Worm (Caenorhabditis elegans) whole organism, L4 larva: ENCODE results near the gene T24F1.4.

Experiments
- F10B5.3 ChIP-seq: sonication (generic microtip); optimal IDR thresholded peaks from 2 replicates; lab custom pipeline; 2016; ENCODE audit warnings: mild to moderate bottlenecking, missing genetic modification characterization, missing compliant biosample characterization
- R02D3.7 ChIP-seq: fragments of 150-350 bp; sonication (generic microtip); optimal IDR thresholded peaks from 3 replicates; lab custom pipeline; 2014; ENCODE audit warnings: missing biosample characterization, missing genetic modification characterization
- Y5F2A.4 ChIP-seq: fragments of 200-800 bp; sonication (Bioruptor generic); optimal IDR thresholded peaks from 2 replicates; lab custom pipeline; 2018; ENCODE audit warnings: mild to moderate bottlenecking, missing genetic modification characterization, missing compliant biosample characterization
- Y75B8A.6 ChIP-seq: fragments of 200-800 bp; sonication (Bioruptor generic); IDR thresholded peaks from 2 replicates; pipeline ENCODE4 v1.3.6; 2022; ENCODE audit warnings: missing genetic modification reagents, missing genetic modification characterization, missing compliant biosample characterization
- ZK337.2 ChIP-seq: fragments of 200-800 bp; sonication (Bioruptor generic); IDR thresholded peaks from 2 replicates; pipeline ENCODE4 v1.3.6; 2022; ENCODE audit warnings: missing genetic modification reagents, missing genetic modification characterization, missing compliant biosample characterization
- aha-1 ChIP-seq: fragments of 150-350 bp; peaks from one replicate; lab custom pipeline; 2014; ENCODE audit warnings: missing biosample characterization, missing genetic modification characterization
- aly-2 ChIP-seq: sonication (generic microtip); optimal IDR thresholded peaks from 2 replicates; lab custom pipeline; 2018; ENCODE audit warnings: missing biosample characterization, missing genetic modification characterization
- arid-1 ChIP-seq: fragments of 200-800 bp; sonication (Bioruptor generic); conservative IDR thresholded peaks from 2 replicates; pipeline ENCODE4 v1.3.6; 2022; ENCODE audit warnings: missing genetic modification reagents, missing genetic modification characterization, missing compliant biosample characterization
- attf-4 ChIP-seq: sonication (generic microtip); optimal IDR thresholded peaks from 3 replicates; lab custom pipeline; 2017; ENCODE audit warnings: missing biosample characterization, missing genetic modification characterization
- ceh-20 ChIP-seq: fragments of 200-800 bp; sonication (Bioruptor generic); IDR thresholded peaks from 2 replicates; pipeline ENCODE4 v1.3.6; 2022; ENCODE audit warnings: missing genetic modification reagents, missing genetic modification characterization, missing compliant biosample characterization
- ceh-44 ChIP-seq: fragments of 200-800 bp; sonication (Bioruptor generic); IDR thresholded peaks from 2 replicates; pipeline ENCODE4 v1.3.6; 2022; ENCODE audit warnings: missing genetic modification reagents, missing genetic modification characterization, missing compliant biosample characterization
- ces-1 ChIP-seq: fragments of 150-350 bp; sonication (generic microtip); optimal IDR thresholded peaks from 4 replicates; lab custom pipeline; 2014; ENCODE audit warnings: missing biosample characterization, missing genetic modification reagents, missing genetic modification characterization
- daf-19 ChIP-seq: fragments of 200-800 bp; sonication (Bioruptor generic); conservative IDR thresholded peaks from 2 replicates; pipeline ENCODE4 v1.3.6; 2022; ENCODE audit warnings: missing genetic modification characterization, missing compliant biosample characterization
- dmd-6 ChIP-seq: fragments of 200-800 bp; sonication (Bioruptor generic); IDR thresholded peaks from 2 replicates; pipeline ENCODE4 v1.3.6; 2022; ENCODE audit warnings: missing genetic modification reagents, missing genetic modification characterization, missing compliant biosample characterization
- dmd-9 ChIP-seq: fragments of 200-800 bp; sonication (Bioruptor generic); IDR thresholded peaks from 2 replicates; pipeline ENCODE4 v1.3.6; 2022; ENCODE audit warnings: missing genetic modification reagents, missing genetic modification characterization, missing compliant biosample characterization
- duxl-1 ChIP-seq: sonication (generic microtip); optimal IDR thresholded peaks from 2 replicates; lab custom pipeline; 2016; ENCODE audit warnings: mild to moderate bottlenecking, missing genetic modification characterization, moderate library complexity, missing compliant biosample characterization; ENCODE audit not compliant: poor library complexity
- egl-27 ChIP-seq: sonication (generic microtip); optimal IDR thresholded peaks from 3 replicates; lab custom pipeline; 2017; ENCODE audit warnings: missing biosample characterization, missing genetic modification reagents, missing genetic modification characterization
- fkh-10 ChIP-seq: fragments of 150-350 bp; optimal IDR thresholded peaks from 2 replicates; lab custom pipeline; 2014; ENCODE audit warnings: missing biosample characterization, missing genetic modification reagents, missing genetic modification characterization
- fos-1 ChIP-seq: fragments of 150-350 bp; optimal IDR thresholded peaks from 2 replicates; lab custom pipeline; 2014; ENCODE audit warnings: missing biosample characterization, missing genetic modification characterization
- hif-1 ChIP-seq, 2 experiments: sonication (generic microtip); optimal IDR thresholded peaks; 2 replicates each; lab custom pipeline; 2016 to 2017; ENCODE audit warnings: missing compliant biosample characterization in 2 of 2, missing genetic modification characterization in 2 of 2, missing genetic modification reagents in 2 of 2, missing genotype in 2 of 2, mild to moderate bottlenecking in 1 of 2
- hlh-11 ChIP-seq: fragments of 200-800 bp; sonication (Bioruptor generic); optimal IDR thresholded peaks from 2 replicates; lab custom pipeline; 2018; ENCODE audit warnings: mild to moderate bottlenecking, missing genetic modification characterization, missing compliant biosample characterization
- hmg-1.1 ChIP-seq: fragments of 200-800 bp; sonication (Bioruptor generic); IDR thresholded peaks from 2 replicates; pipeline ENCODE4 v1.3.6; 2022; ENCODE audit warnings: missing genetic modification reagents, missing genetic modification characterization, missing compliant biosample characterization
- jun-1 ChIP-seq: fragments of 150-350 bp; optimal IDR thresholded peaks from 2 replicates; lab custom pipeline; 2014; ENCODE audit warnings: missing biosample characterization, missing genetic modification reagents, missing genetic modification characterization
- lim-7 ChIP-seq: fragments of 200-800 bp; sonication (Bioruptor generic); IDR thresholded peaks from 2 replicates; pipeline ENCODE4 v1.3.6; 2022; ENCODE audit warnings: missing genetic modification characterization, missing compliant biosample characterization
- lin-1 ChIP-seq: fragments of 200-800 bp; sonication (Bioruptor generic); IDR thresholded peaks from 2 replicates; pipeline ENCODE4 v1.3.6; 2022; ENCODE audit warnings: missing genetic modification reagents, missing genetic modification characterization, missing compliant biosample characterization
- lin-29 ChIP-seq: fragments of 200-800 bp; sonication (Bioruptor generic); IDR thresholded peaks from 2 replicates; pipeline ENCODE4 v1.3.6; 2022; ENCODE audit warnings: missing genetic modification reagents, missing genetic modification characterization, missing compliant biosample characterization
- lir-3 ChIP-seq: sonication (generic microtip); optimal IDR thresholded peaks from 2 replicates; lab custom pipeline; 2016; ENCODE audit warnings: mild to moderate bottlenecking, missing genetic modification characterization, missing compliant biosample characterization
- lsy-2 ChIP-seq, 2 experiments: fragments of 150-350 bp in 1 of 2; sonication (generic microtip) in 1 of 2; optimal IDR thresholded peaks; 2 replicates each; lab custom pipeline; 2014 to 2017; ENCODE audit warnings: missing biosample characterization in 2 of 2, missing genetic modification characterization in 2 of 2
- mdt-29 ChIP-seq: fragments of 200-800 bp; sonication (Bioruptor generic); IDR thresholded peaks from 2 replicates; pipeline ENCODE4 v1.3.6; 2022; ENCODE audit warnings: missing genetic modification reagents, missing genetic modification characterization, missing compliant biosample characterization
- mxl-3 ChIP-seq: fragments of 200-800 bp; sonication (Bioruptor generic); optimal IDR thresholded peaks from 2 replicates; lab custom pipeline; 2018; ENCODE audit warnings: mild to moderate bottlenecking, missing genetic modification characterization, missing compliant biosample characterization
- nhr-102 ChIP-seq: sonication (generic microtip); optimal IDR thresholded peaks from 2 replicates; lab custom pipeline; 2016; ENCODE audit warnings: mild to moderate bottlenecking, missing genetic modification characterization, moderate library complexity, missing compliant biosample characterization
- nhr-11 ChIP-seq: fragments of 150-350 bp; optimal IDR thresholded peaks from 2 replicates; lab custom pipeline; 2014; ENCODE audit warnings: missing biosample characterization, missing genetic modification characterization
- nhr-111 ChIP-seq: fragments of 200-800 bp; sonication (Bioruptor generic); optimal IDR thresholded peaks from 2 replicates; lab custom pipeline; 2018; ENCODE audit warnings: mild to moderate bottlenecking, missing genetic modification characterization, missing compliant biosample characterization
- nhr-237 ChIP-seq: sonication (generic microtip); optimal IDR thresholded peaks from 2 replicates; lab custom pipeline; 2017; ENCODE audit warnings: missing biosample characterization, missing genetic modification characterization
- nhr-25 ChIP-seq: sonication (generic microtip); optimal IDR thresholded peaks from 2 replicates; lab custom pipeline; 2017; ENCODE audit warnings: missing genetic modification characterization, mild to moderate bottlenecking, missing compliant biosample characterization, antibody characterized with exemption, moderate library complexity, borderline replicate concordance; ENCODE audit not compliant: insufficient read depth
- nhr-42 ChIP-seq: fragments of 200-800 bp; sonication (Bioruptor generic); IDR thresholded peaks from 2 replicates; pipeline ENCODE4 v1.3.6; 2022; ENCODE audit warnings: missing genetic modification characterization, missing compliant biosample characterization
- pha-4 ChIP-seq, 2 experiments: fragments of 150-350 bp in 1 of 2; fragments of 200-800 bp in 1 of 2; sonication (Bioruptor generic) in 1 of 2; IDR thresholded peaks in 1 of 2; optimal IDR thresholded peaks in 1 of 2; 2 replicates each; pipeline versions ENCODE4 v1.3.6 to Lab custom; 2014 to 2022; ENCODE audit warnings: missing genetic modification characterization in 2 of 2, missing genetic modification reagents in 2 of 2, missing biosample characterization in 1 of 2, missing compliant biosample characterization in 1 of 2
- php-3 ChIP-seq: fragments of 200-800 bp; sonication (Bioruptor generic); IDR thresholded peaks from 2 replicates; pipeline ENCODE4 v1.3.6; 2022; ENCODE audit warnings: missing genetic modification reagents, missing genetic modification characterization, missing compliant biosample characterization
- pqm-1 ChIP-seq: sonication (generic microtip); optimal IDR thresholded peaks from 2 replicates; lab custom pipeline; 2017; ENCODE audit warnings: missing biosample characterization, missing genetic modification characterization
- saeg-2 ChIP-seq: fragments of 200-800 bp; sonication (Bioruptor generic); IDR thresholded peaks from 2 replicates; pipeline ENCODE4 v1.3.6; 2022; ENCODE audit warnings: missing genetic modification reagents, missing genetic modification characterization, missing compliant biosample characterization
- skn-1 ChIP-seq: fragments of 150-350 bp; optimal IDR thresholded peaks from 2 replicates; lab custom pipeline; 2014; ENCODE audit warnings: missing biosample characterization, missing genetic modification characterization
- snpc-1.2 ChIP-seq: fragments of 200-800 bp; sonication (Bioruptor generic); IDR thresholded peaks from 2 replicates; pipeline ENCODE4 v1.3.6; 2022; ENCODE audit warnings: missing genetic modification reagents, missing genetic modification characterization, missing compliant biosample characterization
- snpc-4 ChIP-seq: fragments of 150-350 bp; optimal IDR thresholded peaks from 2 replicates; lab custom pipeline; 2014; ENCODE audit warnings: missing biosample characterization, missing genetic modification characterization
- spr-3 ChIP-seq: fragments of 200-800 bp; sonication (Bioruptor generic); optimal IDR thresholded peaks from 2 replicates; lab custom pipeline; 2018; ENCODE audit warnings: mild to moderate bottlenecking, missing genetic modification characterization, missing compliant biosample characterization
- tra-1 ChIP-seq: fragments of 200-800 bp; sonication (Bioruptor generic); IDR thresholded peaks from 2 replicates; pipeline ENCODE4 v1.3.6; 2022; ENCODE audit warnings: missing genetic modification reagents, missing genetic modification characterization, missing compliant biosample characterization
- unc-39 ChIP-seq: sonication (generic microtip); optimal IDR thresholded peaks from 2 replicates; lab custom pipeline; 2017; ENCODE audit warnings: missing biosample characterization, missing genetic modification characterization
- unc-62 ChIP-seq, 3 experiments: fragments of 150-350 bp in 1 of 3; sonication (generic microtip); optimal IDR thresholded peaks in 2 of 3; peaks in 1 of 3; 1 replicate in 1 of 3; 2 replicates in 2 of 3; lab custom pipeline; 2014 to 2017; ENCODE audit warnings: missing biosample characterization in 3 of 3, missing genetic modification characterization in 3 of 3, missing genetic modification reagents in 3 of 3, missing genotype in 1 of 3
- zag-1 ChIP-seq: fragments of 150-350 bp; optimal IDR thresholded peaks from 2 replicates; lab custom pipeline; 2014; ENCODE audit warnings: missing biosample characterization, missing genetic modification characterization
- zip-2 ChIP-seq: fragments of 150-350 bp; optimal IDR thresholded peaks from 2 replicates; lab custom pipeline; 2014; ENCODE audit warnings: missing biosample characterization, missing genetic modification characterization
- ztf-7 ChIP-seq: fragments of 150-350 bp; optimal IDR thresholded peaks from 2 replicates; lab custom pipeline; 2014; ENCODE audit warnings: missing biosample characterization, missing genetic modification characterization

T24F1.4 gene

DNA sequence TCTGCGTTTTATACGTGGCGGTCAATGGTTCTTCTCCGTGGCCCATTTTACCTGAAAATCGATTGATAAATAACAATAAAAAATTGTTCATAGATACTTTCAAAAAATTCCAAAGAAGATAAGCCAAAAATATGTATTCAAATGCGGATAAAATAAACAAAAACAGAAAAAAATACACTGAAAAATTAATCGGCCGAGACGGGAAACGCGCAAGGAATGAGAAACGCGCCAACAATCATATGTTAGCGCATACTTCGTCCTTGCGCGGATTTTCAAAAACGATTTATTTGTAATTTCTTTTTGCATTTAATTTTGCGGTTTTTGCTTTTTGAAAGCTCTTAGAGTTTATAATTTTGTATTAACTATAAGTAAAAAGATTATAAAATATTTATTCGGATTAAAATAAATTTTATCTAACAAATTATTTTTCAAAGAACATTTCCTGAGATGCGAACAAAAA, 31.5 kb upstream of the T24F1.4 start, which contains the start of gene nduf-11:
nduf-11 (minus strand) TSS at position 51 of the 460 bp plus-strand sequence.
- TF ChIP-seq Y75B8A.6 (GFP tag; lab: Robert Waterston, UW): no peak
- no peak for TF ChIP-seq ZK337.2 (GFP tag; lab: Robert Waterston, UW)
- TF ChIP-seq ztf-7 (tag; lab: Kevin White, UChicago): peak; percentile 48
- TF ChIP-seq nhr-111: no peak
- TF ChIP-seq saeg-2 (GFP tag; lab: Robert Waterston, UW): no peak
- 0 out of 2 replicates have a peak, but pooled peaks have one; percentile 41 for TF ChIP-seq lin-29
- peak; percentile 61 for TF ChIP-seq hmg-1.1 (GFP tag; lab: Robert Waterston, UW)
- TF ChIP-seq spr-3 (GFP tag; lab: Kevin White, UChicago): peak; percentile 27
- TF ChIP-seq nhr-237: no peak
- no peak for TF ChIP-seq zag-1 (tag; lab: Kevin White, UChicago)
- no peak for TF ChIP-seq Y5F2A.4 (GFP tag; lab: Kevin White, UChicago)
- TF ChIP-seq ces-1 (GFP tag; lab: Kevin White, UChicago): no peak
- TF ChIP-seq ceh-44 (GFP tag; lab: Robert Waterston, UW): no peak
- TF ChIP-seq hif-1 (tag; optimal IDR thresholded peaks at IDR 0.05; lab: Kevin White, UChicago): peak in 1 of 2 experiments; percentile 42
- no peak for TF ChIP-seq unc-39 (tag; lab: Kevin White, UChicago)
- TF ChIP-seq R02D3.7 (tag; lab: Kevin White, UChicago): no peak
- TF ChIP-seq tra-1 (GFP tag; lab: Robert Waterston, UW): no peak
- no peak for TF ChIP-seq dmd-9 (GFP tag; lab: Robert Waterston, UW)
- peak; percentile 96 for TF ChIP-seq aha-1 (tag; lab: Kevin White, UChicago)
- TF ChIP-seq snpc-1.2 (GFP tag; lab: Robert Waterston, UW): 0 out of 2 replicates have a peak, but pooled peaks have one; percentile 28
- TF ChIP-seq fos-1 (tag; lab: Kevin White, UChicago): no peak
- TF ChIP-seq nhr-42 (GFP tag; lab: Robert Waterston, UW): peak; percentile 25; the same call in 1 of the 2 replicates
- no peak for TF ChIP-seq jun-1 (tag; lab: Kevin White, UChicago)
- TF ChIP-seq ceh-20 (GFP tag; lab: Robert Waterston, UW): peak; percentile 72
- peak; percentile 55 for TF ChIP-seq duxl-1
- TF ChIP-seq fkh-10: peak; percentile 29
- no peak for TF ChIP-seq arid-1 (GFP tag; lab: Robert Waterston, UW)
- no peak for TF ChIP-seq mxl-3
- TF ChIP-seq nhr-102 (tag; lab: Kevin White, UChicago): peak; percentile 89
- TF ChIP-seq nhr-25 (tag; lab: Kevin White, UChicago): no peak
- peak in 1 of 2 experiments; percentile 89 for TF ChIP-seq unc-62 (GFP tag; optimal IDR thresholded peaks at IDR 0.05 in 1 of 2; lab: Kevin White, UChicago)
- no peak for TF ChIP-seq unc-62 (tag; optimal IDR thresholded peaks at IDR 0.05; lab: Kevin White, UChicago)
- peak; percentile 6 to 92 for TF ChIP-seq lsy-2 (tag; optimal IDR thresholded peaks at IDR 0.05; lab: Kevin White, UChicago)
- no peak for TF ChIP-seq attf-4
- peak; percentile 47 for TF ChIP-seq zip-2 (tag; lab: Kevin White, UChicago)
- peak; percentile 63 for TF ChIP-seq dmd-6 (GFP tag; lab: Robert Waterston, UW)
- no peak for TF ChIP-seq lim-7 (GFP tag; lab: Robert Waterston, UW)
- no peak for TF ChIP-seq lin-1
- TF ChIP-seq egl-27 (tag; lab: Kevin White, UChicago): no peak
- TF ChIP-seq aly-2 (tag; lab: Kevin White, UChicago): no peak
- TF ChIP-seq hlh-11 (tag; lab: Kevin White, UChicago): peak; percentile 78
- TF ChIP-seq pqm-1 (tag; lab: Kevin White, UChicago): no peak
- no peak for TF ChIP-seq skn-1 (tag; lab: Kevin White, UChicago)
- no peak for TF ChIP-seq snpc-4 (tag; lab: Kevin White, UChicago)
- peak; percentile 49 for TF ChIP-seq F10B5.3 (tag; lab: Kevin White, UChicago)
- TF ChIP-seq lir-3: no peak
- no peak for TF ChIP-seq php-3 (GFP tag; lab: Robert Waterston, UW)
- TF ChIP-seq nhr-11 (tag; lab: Kevin White, UChicago): peak; percentile 53
- TF ChIP-seq pha-4 (GFP tag; IDR thresholded peaks at IDR 0.05; lab: Robert Waterston, UW): peak; percentile 77; the same call in 1 of the 2 replicates
- TF ChIP-seq pha-4 (tag; optimal IDR thresholded peaks at IDR 0.05; lab: Kevin White, UChicago): peak; percentile 64
- TF ChIP-seq mdt-29 (GFP tag; lab: Robert Waterston, UW): peak; percentile 29; the same call in 1 of the 2 replicates
- TF ChIP-seq daf-19: no peak
